Worm (Caenorhabditis elegans) whole organism, midembryonic: ENCODE data around the gene F21C10.6.

ENCODE experiments used
- T22C8.4 ChIP-seq: fragments of 200-800 bp; sonication (Bioruptor generic); IDR thresholded peaks from 2 replicates; pipeline ENCODE4 v1.3.6; 2022; ENCODE audit warnings: missing genetic modification characterization, missing compliant biosample characterization
- cog-1 ChIP-seq: sonication (generic microtip); optimal IDR thresholded peaks from 2 replicates; lab custom pipeline; 2016; ENCODE audit warnings: missing genetic modification characterization, missing compliant biosample characterization
- flt-1 ChIP-seq: fragments of 200-800 bp; sonication (Bioruptor generic); IDR thresholded peaks from 2 replicates; pipeline ENCODE4 v1.3.6; 2022; ENCODE audit warnings: missing genetic modification characterization, missing compliant biosample characterization
- klf-2 ChIP-seq: fragments of 200-800 bp; sonication (Bioruptor generic); conservative IDR thresholded peaks from 2 replicates; pipeline ENCODE4 v1.3.6; 2022; ENCODE audit warnings: missing genetic modification reagents, missing genetic modification characterization, missing compliant biosample characterization
- med-1 ChIP-seq: sonication (generic microtip); optimal IDR thresholded peaks from 2 replicates; lab custom pipeline; 2017; ENCODE audit warnings: missing genetic modification characterization, mild to moderate bottlenecking, missing compliant biosample characterization, antibody characterized with exemption, missing genetic modification reagents; ENCODE audit not compliant: insufficient read depth
- ref-1 ChIP-seq: fragments of 200-800 bp; sonication (Bioruptor generic); conservative IDR thresholded peaks from 2 replicates; pipeline ENCODE4 v1.3.6; 2022; ENCODE audit warnings: missing genetic modification reagents, missing genetic modification characterization, missing compliant biosample characterization
- tab-1 ChIP-seq: fragments of 200-800 bp; sonication (Bioruptor generic); IDR thresholded peaks from 2 replicates; pipeline ENCODE4 v1.3.6; 2022; ENCODE audit warnings: missing genetic modification characterization, missing compliant biosample characterization
- ztf-23 ChIP-seq: fragments of 200-800 bp; sonication (Bioruptor generic); IDR thresholded peaks from 2 replicates; pipeline ENCODE4 v1.3.6; 2022; ENCODE audit warnings: missing genetic modification reagents, missing genetic modification characterization, missing compliant biosample characterization
- ztf-29 ChIP-seq: fragments of 200-800 bp; sonication (Bioruptor generic); IDR thresholded peaks from 2 replicates; pipeline ENCODE4 v1.3.6; 2022; ENCODE audit warnings: missing genetic modification reagents, missing genetic modification characterization, missing compliant biosample characterization

F21C10.6 gene

DNA sequence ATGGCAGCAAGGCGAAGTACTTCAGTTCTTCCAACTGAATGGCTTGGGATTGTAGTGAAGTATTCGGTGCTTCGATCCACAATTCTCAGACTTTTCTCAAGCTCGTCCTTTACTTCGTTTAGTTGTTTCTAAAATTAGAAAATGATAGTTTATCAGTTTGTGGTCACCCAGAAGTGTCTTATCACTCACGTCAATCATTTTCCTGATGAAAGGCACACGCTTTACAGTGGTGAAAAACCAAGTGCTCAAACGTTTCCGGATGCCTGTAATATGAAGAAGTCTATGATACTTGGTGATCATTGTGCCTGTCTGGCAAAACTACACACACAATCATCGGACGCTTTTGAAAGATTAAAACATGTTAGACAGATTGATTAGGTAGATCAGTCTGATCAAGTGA, 21.9 kb downstream of the F21C10.6 start:
- TF ChIP-seq T22C8.4 (GFP tag; lab: Robert Waterston, UW) (no peak), ref-1 (GFP tag; lab: Robert Waterston, UW) (no peak), flt-1 (GFP tag; lab: Robert Waterston, UW) (no peak), cog-1 (no peak), ztf-23 (GFP tag; lab: Robert Waterston, UW) (no peak), med-1 (GFP tag; lab: Kevin White, UChicago) (no peak), tab-1 (GFP tag; lab: Robert Waterston, UW) (no peak), klf-2 (no peak)

DNA sequence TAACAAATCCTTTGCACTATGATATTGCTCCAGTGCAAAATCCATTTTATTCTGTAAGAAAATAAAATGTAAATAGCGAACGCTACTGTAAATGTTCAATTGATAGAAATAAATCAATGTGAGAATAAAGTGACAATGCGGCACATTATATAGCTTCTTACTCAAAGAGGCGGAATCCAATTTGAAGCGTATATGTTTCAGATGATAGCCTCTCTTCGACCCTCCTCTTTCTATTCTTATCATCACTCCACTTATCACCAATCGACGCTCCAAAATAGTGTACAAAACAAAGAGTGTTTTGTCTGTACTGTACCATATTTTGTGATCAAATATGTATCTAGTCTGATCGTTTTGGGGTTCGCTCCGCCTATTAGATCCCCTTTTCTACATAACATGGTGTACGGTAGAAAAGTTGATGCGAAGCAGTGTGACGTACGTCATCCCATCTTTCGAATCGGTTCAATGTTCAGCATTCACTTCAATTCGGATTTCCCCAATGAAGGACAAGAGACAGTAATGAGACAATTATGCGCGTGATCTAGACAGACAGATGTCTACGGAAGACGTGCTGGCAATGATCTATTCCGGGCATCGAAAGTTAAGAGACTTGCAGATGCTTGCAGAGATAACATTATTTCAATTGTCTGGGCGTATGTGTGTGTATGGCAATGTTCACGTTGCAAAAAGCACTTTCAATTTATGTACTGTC, 22.7 kb downstream of the F21C10.6 start, which contains the start of gene spl-2:
spl-2 (minus strand) TSS at position 51 of the 709 bp plus-strand sequence.
- no peak for TF ChIP-seq cog-1
- TF ChIP-seq T22C8.4 (GFP tag; lab: Robert Waterston, UW), result no peak
- TF ChIP-seq flt-1 (GFP tag; lab: Robert Waterston, UW), result no peak
- TF ChIP-seq ztf-23 (GFP tag; lab: Robert Waterston, UW), result no peak
- TF ChIP-seq ref-1 (GFP tag; lab: Robert Waterston, UW), result no peak
- no peak for TF ChIP-seq ztf-29 (GFP tag; lab: Robert Waterston, UW)
- TF ChIP-seq med-1 (GFP tag; lab: Kevin White, UChicago), result no peak

DNA sequence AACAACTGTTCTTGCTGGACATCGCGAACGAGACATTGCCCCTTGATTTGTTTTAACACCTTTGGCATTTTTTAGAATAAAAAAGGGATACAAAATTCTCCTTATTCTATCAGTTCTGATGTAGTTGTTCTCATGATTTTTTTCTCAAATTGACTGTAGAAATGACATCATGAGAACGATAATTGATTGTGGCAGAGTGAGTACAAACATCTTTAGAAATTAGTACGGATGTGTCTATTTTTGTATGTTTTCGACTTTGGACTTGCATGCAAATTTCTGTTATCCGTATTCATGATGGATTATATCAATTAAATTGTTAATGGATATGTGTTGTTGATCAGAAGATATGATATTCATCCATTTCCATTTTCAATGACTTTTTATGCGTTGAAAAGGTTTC, 23.9 kb downstream of the F21C10.6 start:
- TF ChIP-seq tab-1 (GFP tag; lab: Robert Waterston, UW) (no peak), cog-1 (no peak), T22C8.4 (GFP tag; lab: Robert Waterston, UW) (no peak), ref-1 (GFP tag; lab: Robert Waterston, UW) (no peak), flt-1 (GFP tag; lab: Robert Waterston, UW) (no peak), ztf-23 (GFP tag; lab: Robert Waterston, UW) (no peak), med-1 (GFP tag; lab: Kevin White, UChicago) (no peak), ztf-29 (GFP tag; lab: Robert Waterston, UW) (no peak), klf-2 (no peak)

DNA sequence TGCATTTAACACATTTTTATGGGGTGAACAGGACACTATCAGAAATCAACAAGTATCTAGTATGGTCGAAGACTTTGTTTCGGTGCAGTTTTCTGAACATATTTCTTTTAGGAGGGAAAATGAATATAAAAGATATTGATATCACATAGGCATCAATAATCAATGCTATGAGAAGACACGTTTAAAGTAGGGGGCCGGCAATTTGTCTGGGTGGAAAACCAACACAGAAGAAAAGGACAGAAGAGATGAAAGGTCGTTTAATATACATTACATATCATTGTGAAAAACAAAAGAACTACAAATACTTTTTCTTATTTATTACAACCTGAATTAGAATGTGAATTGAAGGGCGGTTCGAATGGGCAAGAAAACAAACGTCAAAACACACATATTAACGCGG, 28.1 kb downstream of the F21C10.6 start:
- TF ChIP-seq klf-2, result no peak
- TF ChIP-seq ref-1 (GFP tag; lab: Robert Waterston, UW), result no peak
- no peak for TF ChIP-seq med-1 (GFP tag; lab: Kevin White, UChicago)
- TF ChIP-seq ztf-23 (GFP tag; lab: Robert Waterston, UW), result no peak
- no peak for TF ChIP-seq cog-1
- TF ChIP-seq ztf-29 (GFP tag; lab: Robert Waterston, UW), result no peak

DNA sequence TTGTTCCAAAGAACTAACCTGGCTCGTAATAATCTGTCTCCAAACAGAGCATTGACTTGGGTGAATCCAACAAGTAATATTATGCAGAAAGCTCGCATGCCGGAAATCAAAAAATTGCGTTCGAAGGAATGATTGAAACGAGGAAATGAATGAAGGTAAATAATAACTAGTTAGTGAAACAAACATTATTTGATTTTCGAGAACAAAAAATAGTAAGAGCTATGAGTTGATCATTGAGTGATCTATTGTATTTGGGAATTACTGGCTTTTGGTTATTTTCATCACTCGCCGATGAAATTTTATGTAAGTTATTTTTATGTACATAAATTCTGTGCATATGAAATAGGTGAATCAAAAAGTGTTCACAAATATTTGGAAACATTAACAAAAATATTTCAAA, 30.5 kb downstream of the F21C10.6 start, which contains the start of gene B0222.5:
B0222.5 (minus strand) TSS at position 101 of the 400 bp plus-strand sequence.
- TF ChIP-seq ref-1 (GFP tag; lab: Robert Waterston, UW) (no peak), ztf-23 (GFP tag; lab: Robert Waterston, UW) (no peak), ztf-29 (GFP tag; lab: Robert Waterston, UW) (no peak), T22C8.4 (GFP tag; lab: Robert Waterston, UW) (no peak), klf-2 (no peak), med-1 (GFP tag; lab: Kevin White, UChicago) (no peak), flt-1 (GFP tag; lab: Robert Waterston, UW) (no peak), cog-1 (no peak), tab-1 (GFP tag; lab: Robert Waterston, UW) (no peak)

DNA sequence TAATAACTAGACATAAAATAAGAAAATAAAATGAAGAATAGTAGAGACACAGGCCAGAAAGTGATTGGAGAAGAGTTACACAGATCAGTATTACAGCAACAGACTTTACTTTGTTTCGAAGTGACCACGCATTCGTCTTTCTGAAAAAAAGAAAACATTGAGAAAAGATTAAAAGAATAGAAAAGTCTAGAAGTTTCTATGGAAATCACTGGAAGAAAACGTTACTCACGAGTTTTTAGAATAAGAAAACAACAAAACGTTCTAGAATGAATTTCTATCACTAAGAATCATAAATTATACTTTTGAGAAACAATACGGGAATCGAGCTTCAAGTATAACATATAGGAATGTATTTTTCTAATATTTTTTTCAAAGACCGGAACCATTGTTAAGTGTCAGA, 31.3 kb downstream of the F21C10.6 start:
- TF ChIP-seq cog-1 (no peak), tab-1 (GFP tag; lab: Robert Waterston, UW) (no peak), flt-1 (GFP tag; lab: Robert Waterston, UW) (no peak), ref-1 (GFP tag; lab: Robert Waterston, UW) (no peak), ztf-23 (GFP tag; lab: Robert Waterston, UW) (no peak), klf-2 (no peak), med-1 (GFP tag; lab: Kevin White, UChicago) (no peak), ztf-29 (GFP tag; lab: Robert Waterston, UW) (no peak), T22C8.4 (GFP tag; lab: Robert Waterston, UW) (no peak)

DNA sequence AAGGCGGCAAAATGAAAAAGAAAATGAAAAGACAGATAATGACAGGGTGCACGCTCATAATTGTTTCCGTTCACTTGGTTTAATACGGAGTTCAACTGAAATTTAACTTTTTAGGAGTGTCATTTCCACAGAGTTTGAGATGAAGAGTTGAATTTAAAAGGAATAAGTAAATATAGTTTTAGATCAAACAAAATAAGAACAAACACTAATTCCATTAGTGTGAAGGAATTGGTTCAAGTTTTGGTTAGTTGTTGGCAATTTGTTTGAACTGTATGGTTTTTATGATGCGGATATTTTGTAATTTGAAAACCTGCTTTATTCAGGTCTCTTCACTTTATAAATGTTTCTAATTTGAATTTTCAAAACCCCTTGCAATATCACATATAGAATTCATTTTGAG, 32.4 kb downstream of the F21C10.6 start, which contains the start of gene B0222.15:
B0222.15 (minus strand) TSS at position 101 of the 400 bp plus-strand sequence.
- TF ChIP-seq ref-1 (GFP tag; lab: Robert Waterston, UW), result no peak
- no peak for TF ChIP-seq T22C8.4 (GFP tag; lab: Robert Waterston, UW)
- TF ChIP-seq flt-1 (GFP tag; lab: Robert Waterston, UW), result no peak
- TF ChIP-seq ztf-29 (GFP tag; lab: Robert Waterston, UW), result no peak
- TF ChIP-seq klf-2, result no peak
- TF ChIP-seq tab-1 (GFP tag; lab: Robert Waterston, UW), result no peak
- no peak for TF ChIP-seq med-1 (GFP tag; lab: Kevin White, UChicago)
- TF ChIP-seq cog-1, result no peak
- TF ChIP-seq ztf-23 (GFP tag; lab: Robert Waterston, UW), result no peak

DNA sequence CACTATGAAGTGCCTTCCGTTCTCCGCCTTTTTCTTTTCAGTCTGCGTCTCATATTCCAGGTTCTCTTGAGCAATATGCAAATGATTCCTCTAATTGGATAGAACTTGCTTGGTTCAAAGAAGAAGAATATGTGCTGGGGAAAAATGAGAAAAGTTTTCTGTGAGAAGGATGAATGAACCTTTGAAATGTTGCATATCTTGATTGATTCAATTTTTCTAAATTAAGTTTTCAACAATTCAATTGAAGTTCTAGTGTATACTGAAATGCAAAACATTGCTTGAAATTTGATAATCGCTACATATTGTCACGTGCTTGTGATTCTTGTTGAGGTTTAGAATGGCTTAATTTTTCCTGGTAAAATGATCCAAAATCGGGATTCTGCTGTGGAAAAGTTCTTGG, 33.3 kb downstream of the F21C10.6 start:
- TF ChIP-seq ztf-23 (GFP tag; lab: Robert Waterston, UW), result no peak
- no peak for TF ChIP-seq ref-1 (GFP tag; lab: Robert Waterston, UW)
- TF ChIP-seq ztf-29 (GFP tag; lab: Robert Waterston, UW), result no peak
- no peak for TF ChIP-seq cog-1
- no peak for TF ChIP-seq klf-2
- no peak for TF ChIP-seq flt-1 (GFP tag; lab: Robert Waterston, UW)
- TF ChIP-seq med-1 (GFP tag; lab: Kevin White, UChicago), result no peak
- no peak for TF ChIP-seq T22C8.4 (GFP tag; lab: Robert Waterston, UW)
- TF ChIP-seq tab-1 (GFP tag; lab: Robert Waterston, UW), result no peak

DNA sequence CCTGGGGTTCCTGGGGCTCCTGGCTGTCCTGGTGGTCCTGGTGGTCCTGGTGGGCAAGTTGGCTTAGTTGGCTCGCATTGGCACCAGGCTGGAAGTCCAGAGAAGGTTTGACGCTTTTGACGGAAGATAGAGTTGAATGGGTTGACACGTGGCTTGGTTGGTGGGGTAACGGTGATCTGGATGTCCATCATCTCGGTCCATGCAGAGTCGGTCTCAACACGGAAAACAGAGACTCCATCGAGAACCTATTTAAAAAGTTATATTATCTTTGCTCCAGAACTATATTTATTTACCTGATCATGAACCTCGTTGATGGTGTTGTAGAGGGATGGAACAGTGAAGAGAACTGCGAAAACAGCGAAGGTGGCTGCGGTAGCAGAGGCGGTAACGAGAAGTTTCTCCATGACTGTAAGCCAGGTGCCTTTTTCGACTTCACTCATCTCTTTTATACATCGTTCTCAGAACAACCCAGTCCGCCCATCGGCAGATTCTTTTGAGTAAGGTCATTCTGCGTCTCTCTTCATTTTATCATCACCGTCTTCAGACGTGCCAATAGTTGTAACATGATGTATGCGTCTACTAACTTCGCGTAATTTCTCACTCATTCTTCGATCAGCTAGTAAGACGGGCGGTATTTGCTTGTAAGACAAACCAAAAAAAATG, 36.1 kb downstream of the F21C10.6 start, which contains the start of gene col-144:
col-144 (minus strand) TSS at position 419 of the 663 bp plus-strand sequence.
- TF ChIP-seq med-1 (GFP tag; lab: Kevin White, UChicago), result no peak
- TF ChIP-seq tab-1 (GFP tag; lab: Robert Waterston, UW), result no peak
- TF ChIP-seq flt-1 (GFP tag; lab: Robert Waterston, UW), result no peak
- TF ChIP-seq ztf-23 (GFP tag; lab: Robert Waterston, UW), result no peak
- TF ChIP-seq klf-2, result no peak
- TF ChIP-seq cog-1, result no peak
- TF ChIP-seq ztf-29 (GFP tag; lab: Robert Waterston, UW), result no peak
- TF ChIP-seq T22C8.4 (GFP tag; lab: Robert Waterston, UW), result no peak
- TF ChIP-seq ref-1 (GFP tag; lab: Robert Waterston, UW), result no peak
